Worm (Caenorhabditis elegans): Measurements from ENCODE around the gene rpt-4.

The rpt-4 gene

ce11 chrII:46116-46515 lies at the start of gene rpt-4:
rpt-4 (minus strand) TSS chrII:46216.
- TF ChIP-seq ceh-16 (tag; optimal IDR thresholded peaks at IDR 0.05) (no peak), nhr-76 (tag; optimal IDR thresholded peaks at IDR 0.05) (no peak), nhr-23 (tag; optimal IDR thresholded peaks at IDR 0.05) (no peak), ztf-4 (tag; optimal IDR thresholded peaks at IDR 0.05) (no peak), nhr-28 (tag; optimal IDR thresholded peaks at IDR 0.05) (no peak), unc-62 (GFP tag; optimal IDR thresholded peaks at IDR 0.05) (no peak), nhr-67 (tag; optimal IDR thresholded peaks at IDR 0.05) (no peak), nhr-25 (tag; optimal IDR thresholded peaks at IDR 0.05) (no peak), nhr-77 (tag; optimal IDR thresholded peaks at IDR 0.05) (no peak), eor-1 (tag; optimal IDR thresholded peaks at IDR 0.05) (no peak), zag-1 (tag; optimal IDR thresholded peaks at IDR 0.05) (no peak), snpc-4 (tag; optimal IDR thresholded peaks at IDR 0.05) (no peak), fkh-10 (GFP tag; optimal IDR thresholded peaks at IDR 0.05) (no peak), pha-4 (tag; optimal IDR thresholded peaks at IDR 0.05) (no peak), fos-1 (tag; optimal IDR thresholded peaks at IDR 0.05) (no peak), ceh-28 (tag; optimal IDR thresholded peaks at IDR 0.05) (no peak)

DNA sequence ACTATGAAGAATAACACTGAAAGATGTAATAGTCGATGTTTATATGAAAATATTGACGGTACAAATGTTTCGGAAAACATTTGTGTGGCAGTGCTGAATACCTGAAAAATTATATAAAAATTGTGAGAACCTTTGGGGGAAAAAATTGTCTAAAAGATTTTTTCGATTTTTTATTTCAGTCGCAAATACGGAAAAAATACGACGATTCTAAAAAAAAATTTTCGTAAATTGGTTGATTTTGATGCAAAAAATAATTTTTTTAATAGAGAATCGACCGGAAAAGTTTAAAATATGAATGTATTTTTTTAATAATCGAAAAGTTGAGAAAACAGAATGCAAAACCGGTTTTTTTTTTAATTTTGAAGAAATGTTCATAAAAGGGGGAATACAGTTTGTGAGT lies 49.2 kb upstream of the rpt-4 start, which contains the start of gene C50D2.7:
Gene C50D2.7, minus strand, starts transcription at position 101 of the 400 bp plus-strand sequence.
- TF ChIP-seq sea-2 (GFP tag; optimal IDR thresholded peaks at IDR 0.05) = no peak

ce11 chrII:91419-91818 lies 45.4 kb upstream of the rpt-4 start, which contains the start of gene mcat-1:
mcat-1 (minus strand) TSS chrII:91519.
- TF ChIP-seq ZK546.5 (tag; optimal IDR thresholded peaks at IDR 0.05) (no peak), sea-2 (GFP tag; optimal IDR thresholded peaks at IDR 0.05) (no peak)

DNA sequence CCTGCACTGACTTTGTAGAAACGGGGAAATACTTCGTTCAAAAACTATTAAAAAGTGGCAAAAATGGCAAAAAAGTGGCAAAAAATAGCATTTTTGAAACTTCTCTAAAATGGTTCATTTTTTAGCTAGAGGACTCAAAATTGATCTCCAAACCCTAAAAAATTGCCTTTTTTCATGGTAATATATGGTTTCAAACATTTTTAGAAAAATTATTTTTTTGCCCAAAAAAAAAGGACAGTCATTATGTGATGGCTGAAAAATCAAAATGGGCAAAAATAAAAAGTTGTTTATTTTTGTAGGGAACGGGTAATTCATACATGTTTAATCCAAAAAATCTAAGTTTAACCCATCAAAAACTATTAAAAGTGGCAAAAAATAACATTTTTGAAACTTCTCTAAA lies 41.9 kb upstream of the rpt-4 start:
- TF ChIP-seq ceh-9 (tag; optimal IDR thresholded peaks at IDR 0.05) (no peak), fkh-2 (tag; optimal IDR thresholded peaks at IDR 0.05) (no peak), nhr-67 (tag; optimal IDR thresholded peaks at IDR 0.05) (no peak), skn-1 (tag; optimal IDR thresholded peaks at IDR 0.05) (no peak), ceh-16 (tag; optimal IDR thresholded peaks at IDR 0.05) (no peak), mml-1 (tag; optimal IDR thresholded peaks at IDR 0.05) (no peak)

ce11 chrII:86794-87193 lies 40.8 kb upstream of the rpt-4 start:
- TF ChIP-seq nhr-28 (tag; optimal IDR thresholded peaks at IDR 0.05) (no peak), ama-1 (optimal IDR thresholded peaks at IDR 0.05) (no peak), nhr-43 (tag; optimal IDR thresholded peaks at IDR 0.05; ENCODE audit: poor library complexity, severe bottlenecking) (no peak), ceh-16 (tag; optimal IDR thresholded peaks at IDR 0.05) (no peak), unc-62 (GFP tag; optimal IDR thresholded peaks at IDR 0.05) (no peak), pha-4 (tag; optimal IDR thresholded peaks at IDR 0.05) (no peak), nhr-23 (tag; optimal IDR thresholded peaks at IDR 0.05) (no peak), egl-27 (tag; optimal IDR thresholded peaks at IDR 0.05) (no peak), unc-39 (tag; optimal IDR thresholded peaks at IDR 0.05) (no peak), elt-1 (tag; optimal IDR thresholded peaks at IDR 0.05) (no peak), mml-1 (tag; optimal IDR thresholded peaks at IDR 0.05) (no peak), lsy-12 (tag; optimal IDR thresholded peaks at IDR 0.05) (no peak), fkh-10 (GFP tag; optimal IDR thresholded peaks at IDR 0.05) (no peak), nfya-1 (tag; optimal IDR thresholded peaks at IDR 0.05; ENCODE audit: insufficient read depth) (no peak), nhr-11 (tag; optimal IDR thresholded peaks at IDR 0.05) (no peak), aly-2 (tag; optimal IDR thresholded peaks at IDR 0.05) (no peak), nhr-77 (tag; optimal IDR thresholded peaks at IDR 0.05) (no peak), ceh-28 (tag; optimal IDR thresholded peaks at IDR 0.05) (no peak), zag-1 (tag; optimal IDR thresholded peaks at IDR 0.05) (no peak)

DNA sequence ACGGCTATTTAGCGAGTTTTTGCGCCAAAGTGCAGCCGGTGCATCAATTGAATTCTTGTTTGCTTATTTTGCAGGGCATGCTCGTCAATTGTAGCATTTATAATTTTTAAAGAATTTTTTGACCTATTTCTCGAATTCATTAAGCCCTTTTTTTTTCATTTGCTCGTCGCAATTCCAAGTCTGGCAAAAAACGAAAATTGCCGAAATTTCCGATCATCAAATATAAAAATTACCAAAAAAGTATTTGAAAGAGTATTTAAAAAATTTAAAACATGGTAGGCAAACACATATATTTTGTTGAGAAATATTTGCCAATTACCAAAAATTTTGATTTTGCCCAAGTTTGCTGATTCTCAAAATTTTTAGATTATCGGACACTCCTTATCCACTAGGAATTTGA lies 38.1 kb upstream of the rpt-4 start, which contains the start of gene C50D2.6:
Gene C50D2.6, plus strand, starts transcription at position 301 of the 400 bp plus-strand sequence.
- no peak for TF ChIP-seq nhr-23 (tag; optimal IDR thresholded peaks at IDR 0.05)
- TF ChIP-seq snpc-4 (tag; optimal IDR thresholded peaks at IDR 0.05) = no peak
- no peak for TF ChIP-seq sea-2 (GFP tag; optimal IDR thresholded peaks at IDR 0.05)
- TF ChIP-seq elt-1 (tag; optimal IDR thresholded peaks at IDR 0.05) = no peak
- TF ChIP-seq pha-4 (tag; optimal IDR thresholded peaks at IDR 0.05) = no peak
- no peak for TF ChIP-seq tbx-2 (tag; optimal IDR thresholded peaks at IDR 0.05)
- no peak for TF ChIP-seq zag-1 (tag; optimal IDR thresholded peaks at IDR 0.05)
